Fruit fly (Drosophila melanogaster) whole organism, pupa: ENCODE data around the gene CG3036.

Experiments used
- CG10348 ChIP-seq: fragments of 200-800 bp; sonication (Bioruptor generic); IDR thresholded peaks from 2 replicates; pipeline ENCODE4 v1.3.6; 2022; ENCODE audit warnings: missing biosample characterization, missing genetic modification characterization
- CG12605 ChIP-seq: fragments of 200-800 bp; sonication (Bioruptor generic); IDR thresholded peaks from 2 replicates; pipeline ENCODE4 v1.3.6; 2022; ENCODE audit warnings: missing biosample characterization, missing genetic modification characterization
- CG13204 ChIP-seq: fragments of 200-800 bp; sonication (Bioruptor generic); optimal IDR thresholded peaks from 2 replicates; lab custom pipeline; 2018; ENCODE audit warnings: missing biosample characterization, mild to moderate bottlenecking, missing genetic modification characterization, moderate library complexity
- CG14655 ChIP-seq: fragments of 200-800 bp; sonication (Bioruptor generic); optimal IDR thresholded peaks from 3 replicates; lab custom pipeline; 2017; ENCODE audit warnings: mild to moderate bottlenecking, missing biosample characterization, missing genetic modification reagents, missing genetic modification characterization
- CG15710 ChIP-seq: fragments of 200-800 bp; sonication (Bioruptor generic); optimal IDR thresholded peaks from 2 replicates; lab custom pipeline; 2018; ENCODE audit warnings: missing biosample characterization, mild to moderate bottlenecking, missing genetic modification characterization, moderate library complexity
- CG17806 ChIP-seq: fragments of 200-800 bp; sonication (Bioruptor generic); optimal IDR thresholded peaks from 2 replicates; lab custom pipeline; 2018; ENCODE audit warnings: missing biosample characterization, mild to moderate bottlenecking, missing genetic modification characterization, moderate library complexity
- CG32121 ChIP-seq: fragments of 200-800 bp; sonication (Bioruptor generic); IDR thresholded peaks from 2 replicates; pipeline ENCODE4 v1.3.6; 2022; ENCODE audit warnings: missing biosample characterization, missing genetic modification characterization
- CG34367 ChIP-seq: fragments of 200-800 bp; sonication (Bioruptor generic); optimal IDR thresholded peaks from 2 replicates; lab custom pipeline; 2018; ENCODE audit warnings: missing biosample characterization, mild to moderate bottlenecking, missing genetic modification characterization
- CG4496 ChIP-seq: fragments of 200-800 bp; sonication (Bioruptor generic); IDR thresholded peaks from 3 replicates; pipeline ENCODE4 v1.3.6; 2022; ENCODE audit warnings: missing biosample characterization, missing genetic modification characterization
- CG8159 ChIP-seq: fragments of 200-800 bp; sonication (Bioruptor generic); optimal IDR thresholded peaks from 3 replicates; lab custom pipeline; 2018; ENCODE audit warnings: missing biosample characterization, mild to moderate bottlenecking, missing genetic modification characterization, moderate library complexity
- CG8301 ChIP-seq: fragments of 200-800 bp; sonication (Bioruptor generic); optimal IDR thresholded peaks from 2 replicates; lab custom pipeline; 2018; ENCODE audit warnings: missing biosample characterization, mild to moderate bottlenecking, missing genetic modification characterization
- CG9948 ChIP-seq: fragments of 200-800 bp; sonication (Bioruptor generic); optimal IDR thresholded peaks from 2 replicates; lab custom pipeline; 2018; ENCODE audit warnings: missing biosample characterization, mild to moderate bottlenecking, missing genetic modification characterization, moderate library complexity
- D1 ChIP-seq: fragments of 200-800 bp; sonication (Bioruptor generic); optimal IDR thresholded peaks from 2 replicates; lab custom pipeline; 2018; ENCODE audit warnings: missing biosample characterization, mild to moderate bottlenecking, missing genetic modification characterization, moderate library complexity
- EcR ChIP-seq: fragments of 200-800 bp; sonication (Bioruptor generic); optimal IDR thresholded peaks from 3 replicates; lab custom pipeline; 2019; ENCODE audit warnings: missing biosample characterization, missing genetic modification characterization, mild to moderate bottlenecking, moderate library complexity, missing genetic modification reagents
- Ets98B ChIP-seq: fragments of 200-800 bp; sonication (Bioruptor generic); IDR thresholded peaks from 2 replicates; pipeline ENCODE4 v1.3.6; 2022; ENCODE audit warnings: missing biosample characterization, missing genetic modification characterization
- Pif1A ChIP-seq: fragments of 200-800 bp; sonication (Bioruptor generic); optimal IDR thresholded peaks from 3 replicates; lab custom pipeline; 2016; ENCODE audit warnings: missing biosample characterization, missing genetic modification characterization
- Pif1B ChIP-seq: fragments of 200-800 bp; sonication (Bioruptor generic); optimal IDR thresholded peaks from 3 replicates; lab custom pipeline; 2016; ENCODE audit warnings: missing biosample characterization, missing genetic modification characterization
- Snoo ChIP-seq: fragments of 200-800 bp; sonication (Bioruptor generic); optimal IDR thresholded peaks from 3 replicates; lab custom pipeline; 2017; ENCODE audit warnings: missing biosample characterization, mild to moderate bottlenecking, missing genetic modification characterization, inconsistent platforms
- fd96Ca ChIP-seq: fragments of 200-800 bp; sonication (Bioruptor generic); IDR thresholded peaks from 3 replicates; pipeline ENCODE4 v1.3.6; 2022; ENCODE audit warnings: missing biosample characterization, missing genetic modification characterization
- gl ChIP-seq: fragments of 200-800 bp; sonication (Bioruptor generic); optimal IDR thresholded peaks from 2 replicates; lab custom pipeline; 2018; ENCODE audit warnings: missing biosample characterization, mild to moderate bottlenecking, missing genetic modification characterization
- rn ChIP-seq: fragments of 200-800 bp; sonication (Bioruptor generic); IDR thresholded peaks from 2 replicates; pipeline ENCODE4 v1.3.6; 2022; ENCODE audit warnings: missing biosample characterization, missing genetic modification characterization

CG3036 gene

dm6 chr2L:4883023-4883392 is 8.9 kb upstream of the CG3036 start, which contains the start of the genes Cf2 and CG3008:
Gene Cf2 (minus strand): TSS chr2L:4883107.
Gene CG3008 (plus strand): TSS chr2L:4883298.
- no peak for TF ChIP-seq fd96Ca (GFP tag; lab: Robert Waterston, UW)
- TF ChIP-seq CG8159 (tag; lab: Kevin White, UChicago), result peak; percentile 33
- TF ChIP-seq CG13204 (GFP tag; lab: Kevin White, UChicago), result no peak

DNA sequence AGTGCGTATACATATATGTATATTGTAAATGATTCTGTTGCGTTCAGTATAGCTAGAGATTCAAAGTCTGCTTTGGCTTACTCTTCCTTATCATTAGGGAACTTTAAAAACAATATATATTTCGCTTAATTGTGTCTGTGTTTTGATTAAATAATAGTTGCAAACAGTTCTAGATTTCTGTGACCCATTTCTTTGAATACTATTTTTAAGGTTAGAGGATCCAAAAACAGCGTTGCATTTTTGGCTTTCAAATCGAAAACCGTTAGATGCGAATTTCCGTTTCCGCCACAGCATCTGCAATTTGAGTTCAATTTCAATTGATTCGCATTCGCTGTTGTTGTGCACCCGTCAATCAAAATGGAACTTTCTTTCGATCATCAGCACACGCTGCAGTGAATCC is 5.8 kb upstream of the CG3036 start:
- TF ChIP-seq CG8301 (peak; percentile 65), CG12605 (GFP tag; lab: Robert Waterston, UW) (no peak), fd96Ca (GFP tag; lab: Robert Waterston, UW) (no peak), Pif1B (GFP tag; lab: Kevin White, UChicago) (no peak), CG14655 (GFP tag; lab: Kevin White, UChicago) (no peak), rn (GFP tag; lab: Robert Waterston, UW) (no peak), CG9948 (peak; percentile 9), CG32121 (GFP tag; lab: Robert Waterston, UW) (no peak), CG4496 (GFP tag; lab: Robert Waterston, UW) (peak; percentile 55; the same call in 2 of the 3 replicates), D1 (tag; lab: Kevin White, UChicago) (no peak), CG13204 (GFP tag; lab: Kevin White, UChicago) (no peak), CG10348 (GFP tag; lab: Robert Waterston, UW) (no peak), gl (tag; lab: Kevin White, UChicago) (no peak), CG34367 (tag; lab: Kevin White, UChicago) (peak; percentile 22), CG15710 (peak; percentile 30), Snoo (tag; lab: Kevin White, UChicago) (no peak), Ets98B (GFP tag; lab: Robert Waterston, UW) (peak; percentile 30; the same call in 1 of the 2 replicates), Pif1A (GFP tag; lab: Kevin White, UChicago) (peak; percentile 32), CG8159 (tag; lab: Kevin White, UChicago) (peak; percentile 44), CG17806 (tag; lab: Kevin White, UChicago) (peak; percentile 40), EcR (GFP tag; lab: Kevin White, UChicago) (no peak)

DNA sequence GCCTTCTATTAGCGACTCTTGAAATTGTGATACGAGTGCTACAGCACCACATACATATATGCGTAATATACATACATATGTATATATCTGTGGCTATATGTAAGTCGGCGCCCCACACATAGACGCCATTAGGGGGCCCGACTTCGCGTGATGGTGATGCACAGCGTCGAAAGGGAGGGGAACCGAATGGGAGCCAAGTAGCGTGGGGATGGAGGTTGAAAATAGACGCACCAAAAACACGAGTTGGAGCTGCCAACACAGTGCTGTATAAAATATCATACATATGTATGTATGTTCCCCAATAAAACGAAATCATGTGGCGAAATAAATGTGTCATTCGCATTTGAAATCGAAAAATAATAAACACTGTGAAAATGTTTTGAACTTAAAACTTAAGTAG is 5.3 kb upstream of the CG3036 start:
- TF ChIP-seq CG17806 (tag; lab: Kevin White, UChicago) (no peak), Pif1B (GFP tag; lab: Kevin White, UChicago) (no peak), Snoo (tag; lab: Kevin White, UChicago) (no peak), gl (tag; lab: Kevin White, UChicago) (no peak), CG32121 (GFP tag; lab: Robert Waterston, UW) (0 out of 2 replicates have a peak, but pooled peaks have one; percentile 19), Ets98B (GFP tag; lab: Robert Waterston, UW) (no peak)

dm6 chr2L:4887382-4888219 is 4.3 kb upstream of the CG3036 start:
- TF ChIP-seq Ets98B (GFP tag; lab: Robert Waterston, UW) (peak; percentile 92), fd96Ca (GFP tag; lab: Robert Waterston, UW) (peak; percentile 92), CG12605 (GFP tag; lab: Robert Waterston, UW) (peak; percentile 94), CG34367 (tag; lab: Kevin White, UChicago) (peak; percentile 97), gl (tag; lab: Kevin White, UChicago) (peak; percentile 93), CG9948 (peak; percentile 98), CG10348 (GFP tag; lab: Robert Waterston, UW) (peak; percentile 56; the same call in 1 of the 2 replicates), EcR (GFP tag; lab: Kevin White, UChicago) (peak; percentile 88), CG8159 (tag; lab: Kevin White, UChicago) (peak; percentile 95), CG14655 (GFP tag; lab: Kevin White, UChicago) (peak; percentile 90), CG32121 (GFP tag; lab: Robert Waterston, UW) (peak; percentile 88), CG15710 (peak; percentile 96), CG17806 (tag; lab: Kevin White, UChicago) (peak; percentile 97), D1 (tag; lab: Kevin White, UChicago) (peak; percentile 91), Snoo (tag; lab: Kevin White, UChicago) (peak; percentile 81), CG13204 (GFP tag; lab: Kevin White, UChicago) (peak; percentile 89), Pif1B (GFP tag; lab: Kevin White, UChicago) (peak; percentile 88), CG4496 (GFP tag; lab: Robert Waterston, UW) (peak; percentile 97), Pif1A (GFP tag; lab: Kevin White, UChicago) (peak; percentile 86), CG8301 (peak; percentile 92), rn (GFP tag; lab: Robert Waterston, UW) (peak; percentile 92)

DNA sequence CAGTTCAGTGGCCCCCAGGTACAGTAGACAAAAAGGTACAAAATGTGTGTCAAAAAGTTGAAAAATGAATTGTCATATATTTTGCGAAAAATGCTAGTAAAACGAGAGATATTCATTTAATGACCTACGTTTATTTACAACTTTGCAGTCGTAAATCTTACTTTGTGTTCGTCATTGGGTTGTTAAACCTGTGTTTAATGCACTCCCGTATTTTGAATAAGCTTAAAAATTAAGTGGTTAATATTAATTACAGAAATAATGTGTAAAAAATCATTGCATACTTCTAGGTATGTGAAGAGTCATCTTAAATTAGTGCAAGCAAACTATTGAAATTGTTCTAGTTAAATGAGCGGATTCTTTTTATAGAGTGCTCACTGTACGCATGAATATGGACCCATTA is 3.4 kb upstream of the CG3036 start:
- peak; percentile 44 for TF ChIP-seq CG8159 (tag; lab: Kevin White, UChicago)
- peak; percentile 41 for TF ChIP-seq EcR (GFP tag; lab: Kevin White, UChicago)
- peak; percentile 2 for TF ChIP-seq CG14655 (GFP tag; lab: Kevin White, UChicago)
- TF ChIP-seq CG17806 (tag; lab: Kevin White, UChicago), result peak; percentile 46
- no peak for TF ChIP-seq D1 (tag; lab: Kevin White, UChicago)
- TF ChIP-seq CG15710, result peak; percentile 29
- TF ChIP-seq CG34367 (tag; lab: Kevin White, UChicago), result peak; percentile 19
- no peak for TF ChIP-seq Pif1B (GFP tag; lab: Kevin White, UChicago)
- TF ChIP-seq Snoo (tag; lab: Kevin White, UChicago), result no peak
- TF ChIP-seq CG9948, result peak; percentile 53
- TF ChIP-seq, all 21 proteins: peak for 7
